Fruit fly (Drosophila melanogaster): ENCODE data around the gene Saysd1.
A peak's percentile ranks its signal among the peaks of the same experiment; 100 is the strongest.

Saysd1 gene

DNA sequence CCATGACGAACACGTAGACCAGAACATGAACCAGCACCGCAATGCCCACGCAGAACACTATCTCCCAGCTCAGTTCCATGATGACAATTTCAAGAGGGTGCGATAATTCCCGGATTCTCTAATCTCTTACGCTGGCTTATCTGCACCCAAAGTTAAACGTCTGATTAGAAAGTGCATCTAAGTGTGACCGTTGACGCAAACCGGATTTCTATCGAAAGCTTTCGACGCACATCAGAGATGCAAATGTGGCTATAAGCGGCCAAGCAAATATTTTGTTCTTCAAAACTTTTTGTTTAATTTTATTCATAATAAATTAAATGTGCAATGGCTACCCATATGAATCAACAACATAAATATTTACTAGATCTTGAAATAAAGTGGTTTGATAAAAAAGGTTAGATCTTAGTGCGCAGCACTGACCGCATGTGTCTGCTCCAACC is 47.4 kb upstream of the Saysd1 start, which contains the start of the genes Kdsr and CG11858 (continued):
- TF ChIP-seq D19A (tag; optimal IDR thresholded peaks at IDR 0.05): no peak
- TF ChIP-seq Dek (tag; optimal IDR thresholded peaks at IDR 0.05): peak; percentile 52
- no peak for TF ChIP-seq Elba2 (GFP tag; optimal IDR thresholded peaks at IDR 0.05)
- peak; percentile 19 for TF ChIP-seq CG3163 (GFP tag; optimal IDR thresholded peaks at IDR 0.05)
- TF ChIP-seq Dad (GFP tag; optimal IDR thresholded peaks at IDR 0.05): peak; percentile 60
- TF ChIP-seq lov (optimal IDR thresholded peaks at IDR 0.05): no peak
- TF ChIP-seq lov (GFP tag; IDR thresholded peaks at IDR 0.05): 0 out of 3 replicates have a peak, but pooled peaks have one; percentile 63
- TF ChIP-seq fd102C (GFP tag; optimal IDR thresholded peaks at IDR 0.05): no peak
- peak; percentile 77 for TF ChIP-seq zfh1 (GFP tag; IDR thresholded peaks at IDR 0.05)
- peak; percentile 49 for TF ChIP-seq CG12942 (GFP tag; optimal IDR thresholded peaks at IDR 0.05)
- TF ChIP-seq dan (GFP tag; IDR thresholded peaks at IDR 0.05): no peak
- TF ChIP-seq Usf (GFP tag; optimal IDR thresholded peaks at IDR 0.05): no peak
- no peak for TF ChIP-seq toy (GFP tag; IDR thresholded peaks at IDR 0.05)
- peak; percentile 62 for TF ChIP-seq CG18262 (tag; optimal IDR thresholded peaks at IDR 0.05)
- TF ChIP-seq PHDP (tag; optimal IDR thresholded peaks at IDR 0.05): peak; percentile 75
- peak; percentile 15 for TF ChIP-seq CG16863 (GFP tag; optimal IDR thresholded peaks at IDR 0.05)
- TF ChIP-seq CG2678 (tag; optimal IDR thresholded peaks at IDR 0.05): no peak
- no peak for TF ChIP-seq CG6654 (GFP tag; optimal IDR thresholded peaks at IDR 0.05)
- peak; percentile 12 for TF ChIP-seq CG1602 (GFP tag; optimal IDR thresholded peaks at IDR 0.05)
- peak; percentile 36; the same call in 1 of the 2 replicates for TF ChIP-seq esg (GFP tag; conservative IDR thresholded peaks at IDR 0.05)
- no peak for TF ChIP-seq bigmax (GFP tag; optimal IDR thresholded peaks at IDR 0.05)
- peak; percentile 85 for TF ChIP-seq Rfx (GFP tag; IDR thresholded peaks at IDR 0.05)
- TF ChIP-seq chm (GFP tag; IDR thresholded peaks at IDR 0.05): 0 out of 2 replicates have a peak, but pooled peaks have one; percentile 5
- no peak for TF ChIP-seq pita (GFP tag; optimal IDR thresholded peaks at IDR 0.05)
- peak; percentile 55; the same call in 1 of the 2 replicates for TF ChIP-seq seq (GFP tag; IDR thresholded peaks at IDR 0.05)
- no peak for TF ChIP-seq CG7745 (tag; optimal IDR thresholded peaks at IDR 0.05)
- no peak for TF ChIP-seq HLH4C (GFP tag; IDR thresholded peaks at IDR 0.05; ENCODE audit: partially characterized antibody)
- peak; percentile 58; the same call in 1 of the 2 replicates for TF ChIP-seq danr (GFP tag; IDR thresholded peaks at IDR 0.05)
- TF ChIP-seq Hmr (GFP tag; optimal IDR thresholded peaks at IDR 0.05): peak; percentile 67
- TF ChIP-seq CG7372 (GFP tag; IDR thresholded peaks at IDR 0.05): peak; percentile 35; the same call in 1 of the 2 replicates
- peak; percentile 59 for TF ChIP-seq Sin3A (optimal IDR thresholded peaks at IDR 0.05)
- TF ChIP-seq CG2202 (tag; optimal IDR thresholded peaks at IDR 0.05): peak; percentile 7
- no peak for TF ChIP-seq eyg (GFP tag; optimal IDR thresholded peaks at IDR 0.05)
- TF ChIP-seq CG6175 (GFP tag; IDR thresholded peaks at IDR 0.05): no peak
- peak; percentile 2 for TF ChIP-seq run (tag; optimal IDR thresholded peaks at IDR 0.05)
- 0 out of 3 replicates have a peak, but pooled peaks have one; percentile 34 for TF ChIP-seq CG11456 (GFP tag; IDR thresholded peaks at IDR 0.05)
- TF ChIP-seq tup (GFP tag; optimal IDR thresholded peaks at IDR 0.05): peak; percentile 9
- peak; percentile 23; the same call in 1 of the 2 replicates for TF ChIP-seq CG32767 (GFP tag; IDR thresholded peaks at IDR 0.05)
- TF ChIP-seq E2f1 (GFP tag; IDR thresholded peaks at IDR 0.05): peak; percentile 40; the same call in 1 of the 2 replicates
- no peak for TF ChIP-seq CG42726 (GFP tag; IDR thresholded peaks at IDR 0.05; ENCODE audit: partially characterized antibody)
- peak; percentile 69 for TF ChIP-seq CG15514 (GFP tag; optimal IDR thresholded peaks at IDR 0.05)
- peak; percentile 46; the same call in 1 of the 2 replicates for TF ChIP-seq wor (GFP tag; IDR thresholded peaks at IDR 0.05)
- peak; percentile 63 for TF ChIP-seq CG10147 (GFP tag; optimal IDR thresholded peaks at IDR 0.05)
- peak; percentile 61; the same call in 1 of the 3 replicates for TF ChIP-seq Dbx (GFP tag; IDR thresholded peaks at IDR 0.05)
- TF ChIP-seq CG18619 (GFP tag; optimal IDR thresholded peaks at IDR 0.05): peak; percentile 25
- no peak for TF ChIP-seq ro (GFP tag; IDR thresholded peaks at IDR 0.05)
- TF ChIP-seq YL-1 (GFP tag; optimal IDR thresholded peaks at IDR 0.05): peak; percentile 3
- peak; percentile 27 for TF ChIP-seq Bdp1 (GFP tag; optimal IDR thresholded peaks at IDR 0.05)
- no peak for TF ChIP-seq CG11695 (GFP tag; IDR thresholded peaks at IDR 0.05)
- peak; percentile 9 for TF ChIP-seq stwl (tag; optimal IDR thresholded peaks at IDR 0.05)
- peak; percentile 30 for TF ChIP-seq twi (tag; optimal IDR thresholded peaks at IDR 0.05)

All from whole organism, embryonic.